Fruit fly (Drosophila melanogaster) whole organism, embryonic: ENCODE measurements around the gene Mic26-27.

Experiments used
- Antp ChIP-seq: fragments of 200-800 bp; sonication (Bioruptor generic); optimal IDR thresholded peaks from 3 replicates; lab custom pipeline; 2016; ENCODE audit warnings: missing biosample characterization, missing genetic modification characterization
- B-H1 ChIP-seq: fragments of 200-800 bp; sonication (Bioruptor generic); IDR thresholded peaks from 3 replicates; pipeline ENCODE4 v1.3.6; 2022; ENCODE audit warnings: missing biosample characterization, missing genetic modification characterization
- Bdp1 ChIP-seq: fragments of 200-800 bp; sonication (Bioruptor generic); optimal IDR thresholded peaks from 3 replicates; lab custom pipeline; 2016; ENCODE audit warnings: missing biosample characterization, missing genetic modification characterization
- CG10147 ChIP-seq: fragments of 200-800 bp; sonication (Bioruptor generic); optimal IDR thresholded peaks from 2 replicates; lab custom pipeline; 2019; ENCODE audit warnings: missing biosample characterization, mild to moderate bottlenecking, missing genetic modification characterization, moderate library complexity
- CG10366 ChIP-seq: fragments of 200-800 bp; sonication (Bioruptor generic); IDR thresholded peaks from 2 replicates; pipeline ENCODE4 v1.3.6; 2022; ENCODE audit warnings: missing biosample characterization, missing genetic modification characterization
- CG14014 ChIP-seq: fragments of 200-800 bp; sonication (Bioruptor generic); IDR thresholded peaks from 2 replicates; pipeline ENCODE4 v1.3.6; 2022; ENCODE audit warnings: missing biosample characterization, missing genetic modification characterization
- CG2129 ChIP-seq: fragments of 200-800 bp; sonication (Bioruptor generic); IDR thresholded peaks from 2 replicates; pipeline ENCODE4 v1.3.6; 2022; ENCODE audit warnings: missing biosample characterization, missing genetic modification characterization; ENCODE audit not compliant: partially characterized antibody
- CG2678 ChIP-seq: fragments of 200-800 bp; sonication (Bioruptor generic); optimal IDR thresholded peaks from 3 replicates; lab custom pipeline; 2019; ENCODE audit warnings: missing biosample characterization, mild to moderate bottlenecking, missing genetic modification characterization, moderate library complexity
- CG2712 ChIP-seq: fragments of 200-800 bp; optimal IDR thresholded peaks from 3 replicates; lab custom pipeline; 2019; ENCODE audit warnings: missing biosample characterization, mild to moderate bottlenecking, missing genetic modification characterization, moderate library complexity
- CG30020 ChIP-seq: fragments of 200-800 bp; optimal IDR thresholded peaks from 2 replicates; lab custom pipeline; 2019; ENCODE audit warnings: missing biosample characterization, mild to moderate bottlenecking, missing genetic modification characterization, moderate library complexity
- CG3163 ChIP-seq: fragments of 200-800 bp; sonication (Bioruptor generic); optimal IDR thresholded peaks from 3 replicates; lab custom pipeline; 2016; ENCODE audit warnings: missing biosample characterization, missing genetic modification characterization
- CG33213 ChIP-seq: fragments of 200-800 bp; sonication (Bioruptor generic); optimal IDR thresholded peaks from 3 replicates; lab custom pipeline; 2016; ENCODE audit warnings: missing biosample characterization, missing genetic modification characterization
- CG34376 ChIP-seq: fragments of 200-800 bp; sonication (Bioruptor generic); optimal IDR thresholded peaks from 2 replicates; lab custom pipeline; 2018; ENCODE audit warnings: missing biosample characterization, mild to moderate bottlenecking, missing genetic modification characterization
- CG6813 ChIP-seq: fragments of 200-800 bp; sonication (Bioruptor generic); optimal IDR thresholded peaks from 2 replicates; lab custom pipeline; 2017; ENCODE audit warnings: missing biosample characterization, missing genetic modification characterization, mild to moderate bottlenecking, moderate library complexity, missing genetic modification reagents
- CG6854 ChIP-seq: fragments of 200-800 bp; sonication (Bioruptor generic); optimal IDR thresholded peaks from 3 replicates; lab custom pipeline; 2017; ENCODE audit warnings: missing biosample characterization, mild to moderate bottlenecking, missing genetic modification characterization
- CG7556 ChIP-seq: fragments of 200-800 bp; sonication (Bioruptor generic); optimal IDR thresholded peaks from 2 replicates; lab custom pipeline; 2017; ENCODE audit warnings: missing biosample characterization, mild to moderate bottlenecking, missing genetic modification characterization
- CG7987 ChIP-seq: fragments of 200-800 bp; sonication (Bioruptor generic); optimal IDR thresholded peaks from 2 replicates; lab custom pipeline; 2018; ENCODE audit warnings: missing biosample characterization, mild to moderate bottlenecking, missing genetic modification characterization, moderate library complexity
- CG8281 ChIP-seq: fragments of 200-800 bp; sonication (Bioruptor generic); optimal IDR thresholded peaks from 2 replicates; lab custom pipeline; 2018; ENCODE audit warnings: missing biosample characterization, mild to moderate bottlenecking, missing genetic modification characterization, moderate library complexity
- CG8388 ChIP-seq: fragments of 200-800 bp; sonication (Bioruptor generic); optimal IDR thresholded peaks from 2 replicates; lab custom pipeline; 2019; ENCODE audit warnings: missing biosample characterization, mild to moderate bottlenecking, missing genetic modification characterization, moderate library complexity
- CoRest ChIP-seq: fragments of 200-800 bp; sonication (Bioruptor generic); optimal IDR thresholded peaks from 3 replicates; lab custom pipeline; 2018; ENCODE audit warnings: missing biosample characterization, mild to moderate bottlenecking, missing genetic modification characterization, moderate library complexity
- Dad ChIP-seq: fragments of 200-800 bp; sonication (Bioruptor generic); optimal IDR thresholded peaks from 3 replicates; lab custom pipeline; 2016; ENCODE audit warnings: missing biosample characterization, missing genetic modification characterization
- Dbx ChIP-seq: fragments of 200-800 bp; sonication (Bioruptor generic); IDR thresholded peaks from 3 replicates; pipeline ENCODE4 v1.3.6; 2022; ENCODE audit warnings: missing biosample characterization, missing genetic modification characterization
- Deaf1 ChIP-seq: fragments of 200-800 bp; optimal IDR thresholded peaks from 3 replicates; lab custom pipeline; 2019; ENCODE audit warnings: missing biosample characterization, mild to moderate bottlenecking, missing genetic modification characterization, moderate library complexity
- Dip3 ChIP-seq: fragments of 200-800 bp; sonication (Bioruptor generic); optimal IDR thresholded peaks from 3 replicates; lab custom pipeline; 2016; ENCODE audit warnings: missing biosample characterization, missing genetic modification characterization
- Dref ChIP-seq: fragments of 200-800 bp; sonication (Bioruptor generic); IDR thresholded peaks from 2 replicates; pipeline ENCODE4 v1.3.6; 2022; ENCODE audit warnings: missing biosample characterization, missing genetic modification characterization
- Drgx ChIP-seq: fragments of 200-800 bp; sonication (Bioruptor generic); IDR thresholded peaks from 2 replicates; pipeline ENCODE4 v1.3.6; 2022; ENCODE audit warnings: missing biosample characterization, missing genetic modification characterization
- HLHmδ ChIP-seq: fragments of 200-800 bp; sonication (Bioruptor generic); optimal IDR thresholded peaks from 2 replicates; lab custom pipeline; 2018; ENCODE audit warnings: missing biosample characterization, mild to moderate bottlenecking, missing genetic modification characterization, moderate library complexity
- MESR4 ChIP-seq: fragments of 200-800 bp; sonication (Bioruptor generic); optimal IDR thresholded peaks from 2 replicates; lab custom pipeline; 2018; ENCODE audit warnings: missing biosample characterization, mild to moderate bottlenecking, missing genetic modification characterization, moderate library complexity
- Mes4 ChIP-seq: fragments of 200-800 bp; sonication (Bioruptor generic); optimal IDR thresholded peaks from 2 replicates; lab custom pipeline; 2016; ENCODE audit warnings: missing biosample characterization, missing genetic modification characterization
- Nf-YC ChIP-seq: fragments of 200-800 bp; optimal IDR thresholded peaks from 3 replicates; lab custom pipeline; 2019; ENCODE audit warnings: missing biosample characterization, mild to moderate bottlenecking, missing genetic modification characterization, moderate library complexity
- Sry-δ ChIP-seq: fragments of 200-800 bp; sonication (Bioruptor generic); optimal IDR thresholded peaks from 2 replicates; lab custom pipeline; 2016; ENCODE audit warnings: missing biosample characterization, missing genetic modification characterization
- ac ChIP-seq: fragments of 200-800 bp; sonication (Bioruptor generic); optimal IDR thresholded peaks from 3 replicates; lab custom pipeline; 2017; ENCODE audit warnings: missing biosample characterization, mild to moderate bottlenecking, missing genetic modification characterization
- al ChIP-seq: fragments of 200-800 bp; sonication (Bioruptor generic); IDR thresholded peaks from 2 replicates; pipeline ENCODE4 v1.3.6; 2022; ENCODE audit warnings: missing biosample characterization, missing genetic modification characterization
- gfzf ChIP-seq: fragments of 200-800 bp; sonication (Bioruptor generic); optimal IDR thresholded peaks from 2 replicates; lab custom pipeline; 2016; ENCODE audit warnings: missing biosample characterization, mild to moderate bottlenecking, missing genetic modification characterization, moderate library complexity
- hbn ChIP-seq: fragments of 200-800 bp; sonication (Bioruptor generic); IDR thresholded peaks from 2 replicates; pipeline ENCODE4 v1.3.6; 2022; ENCODE audit warnings: missing biosample characterization, missing genetic modification characterization; ENCODE audit not compliant: partially characterized antibody
- klu ChIP-seq: fragments of 200-800 bp; sonication (Bioruptor generic); IDR thresholded peaks from 2 replicates; pipeline ENCODE4 v1.3.6; 2022; ENCODE audit warnings: missing biosample characterization, missing genetic modification characterization
- lab ChIP-seq: fragments of 200-800 bp; sonication (Bioruptor generic); optimal IDR thresholded peaks from 3 replicates; lab custom pipeline; 2017; ENCODE audit warnings: missing biosample characterization, missing genetic modification characterization, mild to moderate bottlenecking, moderate library complexity, missing genetic modification reagents
- mam ChIP-seq: fragments of 200-800 bp; sonication (Bioruptor generic); optimal IDR thresholded peaks from 3 replicates; lab custom pipeline; 2016; ENCODE audit warnings: missing biosample characterization, missing genetic modification characterization
- nom ChIP-seq: fragments of 200-800 bp; sonication (Bioruptor generic); optimal IDR thresholded peaks from 2 replicates; lab custom pipeline; 2017; ENCODE audit warnings: missing biosample characterization, missing genetic modification characterization, mild to moderate bottlenecking, moderate library complexity, missing genetic modification reagents
- oc ChIP-seq: fragments of 200-800 bp; sonication (Bioruptor generic); optimal IDR thresholded peaks from 2 replicates; lab custom pipeline; 2018; ENCODE audit warnings: missing biosample characterization, mild to moderate bottlenecking, missing genetic modification characterization, moderate library complexity
- ro ChIP-seq: fragments of 200-800 bp; sonication (Bioruptor generic); IDR thresholded peaks from 2 replicates; pipeline ENCODE4 v1.3.6; 2022; ENCODE audit warnings: missing biosample characterization, missing genetic modification characterization
- sc ChIP-seq, 3 experiments: fragments of >200 bp in 2 of 3; fragments of 200-800 bp in 1 of 3; sonication (Bioruptor generic) in 1 of 3; optimal IDR thresholded peaks; 2 replicates in 2 of 3; 3 replicates in 1 of 3; lab custom pipeline; 2017; ENCODE audit warnings: mild to moderate bottlenecking in 1 of 3, missing biosample characterization in 1 of 3, missing genetic modification characterization in 1 of 3, missing genetic modification reagents in 1 of 3
- sens-2 ChIP-seq: fragments of 200-800 bp; sonication (Bioruptor generic); IDR thresholded peaks from 2 replicates; pipeline ENCODE4 v1.3.6; 2022; ENCODE audit warnings: missing biosample characterization, missing genetic modification characterization
- sr ChIP-seq: fragments of 200-800 bp; sonication (Bioruptor generic); IDR thresholded peaks from 3 replicates; pipeline ENCODE4 v1.3.6; 2022; ENCODE audit warnings: missing biosample characterization, missing genetic modification characterization
- unpg ChIP-seq: fragments of 200-800 bp; sonication (Bioruptor generic); optimal IDR thresholded peaks from 3 replicates; lab custom pipeline; 2018; ENCODE audit warnings: missing biosample characterization, mild to moderate bottlenecking, missing genetic modification characterization, moderate library complexity
- vfl ChIP-seq: fragments of 200-800 bp; sonication (Bioruptor generic); optimal IDR thresholded peaks from 2 replicates; lab custom pipeline; 2016; ENCODE audit warnings: missing biosample characterization, missing genetic modification characterization
- zfh2 ChIP-seq: fragments of 200-800 bp; sonication (Bioruptor generic); optimal IDR thresholded peaks from 2 replicates; lab custom pipeline; 2016; ENCODE audit warnings: missing biosample characterization, missing genetic modification characterization

Gene Mic26-27

dm6 chr3R:16186791-16187681 lies 40.4 kb upstream of the Mic26-27 start, which contains the start of gene sra (continued):
- TF ChIP-seq sc (optimal IDR thresholded peaks at IDR 0.05; lab: Kevin White, UChicago) (no peak), sc (GFP tag; optimal IDR thresholded peaks at IDR 0.05; lab: Kevin White, UChicago) (no peak), Bdp1 (peak; percentile 24), Nf-YC (peak; percentile 56), sr (GFP tag; lab: Robert Waterston, UW) (0 out of 3 replicates have a peak, but pooled peaks have one; percentile 17), nom (GFP tag; lab: Kevin White, UChicago) (peak; percentile 71), CG10366 (peak; percentile 18; the same call in 1 of the 2 replicates), Deaf1 (tag; lab: Kevin White, UChicago) (peak; percentile 23), Dip3 (GFP tag; lab: Kevin White, UChicago) (no peak), CG2129 (peak; percentile 91), CG33213 (GFP tag; lab: Kevin White, UChicago) (peak; percentile 66), ro (GFP tag; lab: Robert Waterston, UW) (no peak), CG3163 (peak; percentile 54), zfh2 (GFP tag; lab: Kevin White, UChicago) (peak; percentile 38), al (GFP tag; lab: Robert Waterston, UW) (no peak; the same call in 1 of the 2 replicates), CG14014 (GFP tag; lab: Robert Waterston, UW) (peak; percentile 33; the same call in 1 of the 2 replicates), CG30020 (tag; lab: Kevin White, UChicago) (no peak), gfzf (GFP tag; lab: Kevin White, UChicago) (peak; percentile 57), Sry-δ (peak; percentile 99), CG6854 (GFP tag; lab: Kevin White, UChicago) (peak; percentile 30), CG8388 (GFP tag; lab: Kevin White, UChicago) (peak; percentile 20), CG34376 (GFP tag; lab: Kevin White, UChicago) (no peak), mam (GFP tag; lab: Kevin White, UChicago) (peak; percentile 31), Dbx (GFP tag; lab: Robert Waterston, UW) (peak; percentile 60; the same call in 1 of the 3 replicates), Dad (peak; percentile 44), klu (no peak), Dref (GFP tag; lab: Robert Waterston, UW) (peak; percentile 100), CG8281 (tag; lab: Kevin White, UChicago) (no peak), CG2678 (no peak), CG6813 (GFP tag; lab: Kevin White, UChicago) (no peak), Drgx (GFP tag; lab: Robert Waterston, UW) (0 out of 2 replicates have a peak, but pooled peaks have one; percentile 12), lab (GFP tag; lab: Kevin White, UChicago) (peak; percentile 45), CoRest (tag; lab: Kevin White, UChicago) (peak; percentile 37), hbn (GFP tag; lab: Robert Waterston, UW) (peak; percentile 89), CG7987 (GFP tag; lab: Kevin White, UChicago) (peak; percentile 73), CG2712 (peak; percentile 50), sens-2 (GFP tag; lab: Robert Waterston, UW) (no peak), ac (GFP tag; lab: Kevin White, UChicago) (no peak), oc (tag; lab: Kevin White, UChicago) (no peak), vfl (GFP tag; lab: Kevin White, UChicago) (peak; percentile 7), CG7556 (GFP tag; lab: Kevin White, UChicago) (peak; percentile 10), CG10147 (GFP tag; lab: Kevin White, UChicago) (peak; percentile 42), B-H1 (GFP tag; lab: Robert Waterston, UW) (no peak), Antp (peak; percentile 44), unpg (peak; percentile 13), MESR4 (GFP tag; lab: Kevin White, UChicago) (peak; percentile 77), Mes4 (no peak), HLHmδ (no peak)
